Worm (Caenorhabditis elegans) whole organism, L3 larva: ENCODE measurements around the gene ZC204.13.
"Not testable (repeated sequence)": the region's sequence is repeated elsewhere in the genome, so short reads cannot be mapped to it uniquely, and the experiment has no call there.

Source experiments
- ZK546.5 ChIP-seq: sonication (generic microtip); optimal IDR thresholded peaks from 2 replicates; lab custom pipeline; 2017; ENCODE audit warnings: missing biosample characterization, missing genetic modification characterization
- aly-2 ChIP-seq: fragments of 150-350 bp; optimal IDR thresholded peaks from 2 replicates; lab custom pipeline; 2014; ENCODE audit warnings: missing biosample characterization, missing genetic modification characterization
- ama-1 ChIP-seq: fragments of 150-350 bp; optimal IDR thresholded peaks from 2 replicates; lab custom pipeline; 2018
- ceh-28 ChIP-seq: fragments of 150-350 bp; optimal IDR thresholded peaks from 2 replicates; lab custom pipeline; 2014; ENCODE audit warnings: missing biosample characterization, missing genetic modification reagents, missing genetic modification characterization
- ceh-9 ChIP-seq: sonication (generic microtip); optimal IDR thresholded peaks from 2 replicates; lab custom pipeline; 2018; ENCODE audit warnings: missing biosample characterization, missing genetic modification characterization
- egl-5 ChIP-seq: fragments of 150-350 bp; optimal IDR thresholded peaks from 2 replicates; lab custom pipeline; 2017; ENCODE audit warnings: missing biosample characterization, missing genetic modification reagents, missing genetic modification characterization, inconsistent platforms
- elt-1 ChIP-seq: fragments of 150-350 bp; optimal IDR thresholded peaks from 2 replicates; lab custom pipeline; 2014; ENCODE audit warnings: missing biosample characterization, missing genetic modification characterization
- elt-2 ChIP-seq: sonication (generic microtip); optimal IDR thresholded peaks from 2 replicates; lab custom pipeline; 2016; ENCODE audit warnings: missing genetic modification reagents, mild to moderate bottlenecking, missing genetic modification characterization, missing compliant biosample characterization
- elt-3 ChIP-seq, 3 experiments: fragments of 150-350 bp in 1 of 3; sonication (generic microtip) in 2 of 3; optimal IDR thresholded peaks; 2 replicates in 2 of 3; 4 replicates in 1 of 3; lab custom pipeline; 2014 to 2017; ENCODE audit warnings: missing biosample characterization in 3 of 3, missing genetic modification characterization in 3 of 3
- eor-1 ChIP-seq, 2 experiments: fragments of 150-350 bp; optimal IDR thresholded peaks; 2 replicates each; lab custom pipeline; 2014 to 2018; ENCODE audit warnings: missing biosample characterization in 2 of 2, missing genetic modification characterization in 2 of 2
- fkh-2 ChIP-seq: fragments of 150-350 bp; optimal IDR thresholded peaks from 2 replicates; lab custom pipeline; 2014; ENCODE audit warnings: missing biosample characterization, missing genetic modification reagents, missing genetic modification characterization
- hmg-11 ChIP-seq: sonication (generic microtip); optimal IDR thresholded peaks from 2 replicates; lab custom pipeline; 2016; ENCODE audit warnings: missing genetic modification characterization, missing compliant biosample characterization
- jun-1 ChIP-seq: fragments of 150-350 bp; optimal IDR thresholded peaks from 2 replicates; lab custom pipeline; 2014; ENCODE audit warnings: missing biosample characterization, missing genetic modification reagents, missing genetic modification characterization
- lsy-12 ChIP-seq: sonication (generic microtip); optimal IDR thresholded peaks from 2 replicates; lab custom pipeline; 2016; ENCODE audit warnings: mild to moderate bottlenecking, missing genetic modification characterization, missing compliant biosample characterization
- mdl-1 ChIP-seq: fragments of 150-350 bp; optimal IDR thresholded peaks from 2 replicates; lab custom pipeline; 2014; ENCODE audit warnings: missing biosample characterization, missing genetic modification characterization
- nhr-11 ChIP-seq: fragments of 150-350 bp; optimal IDR thresholded peaks from 2 replicates; lab custom pipeline; 2014; ENCODE audit warnings: missing biosample characterization, missing genetic modification characterization
- nhr-25 ChIP-seq: sonication (generic microtip); optimal IDR thresholded peaks from 2 replicates; lab custom pipeline; 2017; ENCODE audit warnings: missing biosample characterization, missing genetic modification characterization
- nhr-28 ChIP-seq: fragments of 150-350 bp; optimal IDR thresholded peaks from 2 replicates; lab custom pipeline; 2014; ENCODE audit warnings: missing biosample characterization, missing genetic modification characterization
- nhr-43 ChIP-seq: sonication (generic microtip); optimal IDR thresholded peaks from 2 replicates; lab custom pipeline; 2016; ENCODE audit warnings: mild to moderate bottlenecking, missing genetic modification characterization, missing compliant biosample characterization; ENCODE audit not compliant: poor library complexity, severe bottlenecking
- nhr-77 ChIP-seq: fragments of 150-350 bp; optimal IDR thresholded peaks from 2 replicates; lab custom pipeline; 2014; ENCODE audit warnings: missing biosample characterization, missing genetic modification characterization
- pha-4 ChIP-seq: fragments of 150-350 bp; optimal IDR thresholded peaks from 2 replicates; lab custom pipeline; 2014; ENCODE audit warnings: missing biosample characterization, missing genetic modification reagents, missing genetic modification characterization
- pqm-1 ChIP-seq: fragments of 150-350 bp; optimal IDR thresholded peaks from 2 replicates; lab custom pipeline; 2017; ENCODE audit warnings: missing biosample characterization, missing genetic modification characterization, inconsistent platforms
- sea-2 ChIP-seq: fragments of 150-350 bp; sonication (generic microtip); optimal IDR thresholded peaks from 4 replicates; lab custom pipeline; 2014; ENCODE audit warnings: missing biosample characterization, missing genetic modification reagents, missing genetic modification characterization
- snpc-4 ChIP-seq: fragments of 150-350 bp; optimal IDR thresholded peaks from 2 replicates; lab custom pipeline; 2014; ENCODE audit warnings: missing biosample characterization, missing genetic modification characterization
- unc-39 ChIP-seq: sonication (generic microtip); optimal IDR thresholded peaks from 4 replicates; lab custom pipeline; 2017; ENCODE audit warnings: missing biosample characterization, missing genetic modification characterization
- unc-62 ChIP-seq: fragments of 150-350 bp; sonication (generic microtip); optimal IDR thresholded peaks from 4 replicates; lab custom pipeline; 2014; ENCODE audit warnings: missing biosample characterization, missing genetic modification reagents, missing genetic modification characterization
- ztf-4 ChIP-seq: fragments of 150-350 bp; optimal IDR thresholded peaks from 2 replicates; lab custom pipeline; 2014; ENCODE audit warnings: missing biosample characterization, missing genetic modification characterization

Gene ZC204.13

ce11 chrII:1636392-1636791, 24.4 kb downstream of the ZC204.13 start, which contains the start of gene srg-20:
Gene srg-20, plus strand, starts transcription at chrII:1636692.
- not testable (repeated sequence) for TF ChIP-seq lsy-12; ZK546.5 (tag; lab: Kevin White, UChicago); nhr-28 (tag; lab: Kevin White, UChicago)

DNA sequence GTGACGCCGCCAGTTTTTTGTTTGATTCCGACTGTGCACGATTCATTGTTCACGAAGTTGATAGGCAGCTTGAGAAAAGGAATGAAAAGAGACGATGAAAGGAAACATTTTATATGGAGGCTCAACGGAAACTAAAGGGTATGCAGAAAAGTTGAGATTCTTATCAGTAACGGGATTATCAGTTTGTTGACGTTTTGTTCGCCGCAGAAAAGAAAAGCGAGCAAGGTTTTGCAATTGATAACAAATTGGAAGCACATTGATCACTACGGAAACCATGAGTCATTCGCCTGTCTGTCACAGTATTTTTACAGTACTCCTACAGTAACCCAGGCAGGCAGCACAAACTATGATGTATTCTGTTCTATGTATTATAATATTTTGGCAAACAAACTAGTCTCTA, 24.8 kb downstream of the ZC204.13 start:
- TF ChIP-seq pqm-1 (tag; lab: Kevin White, UChicago) (peak; percentile 47), elt-2 (peak; percentile 70), aly-2 (no peak)
- TF ChIP-seq, all 47 proteins: peak for 2

DNA sequence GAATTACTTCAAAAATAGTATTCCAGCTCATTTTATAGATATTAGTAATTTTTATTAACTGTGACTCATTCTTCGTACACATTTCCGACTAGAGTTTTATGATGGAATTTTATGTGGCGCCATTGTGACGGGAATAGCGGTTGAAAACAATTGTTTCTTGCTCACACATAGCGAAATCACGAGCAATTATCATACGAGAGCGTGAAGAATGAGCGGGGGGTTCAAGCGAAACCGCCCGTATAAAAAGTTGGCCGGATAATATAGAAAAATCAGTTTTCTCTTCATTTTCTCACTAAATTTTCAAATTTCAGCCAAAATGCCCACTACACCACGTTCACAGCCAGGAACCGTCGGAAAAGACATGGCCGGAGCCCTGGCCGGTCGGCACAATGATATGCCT, 27.3 kb downstream of the ZC204.13 start, which contains the start of gene C08E3.1:
TSS of gene C08E3.1 (plus strand) at position 301 of the 400 bp plus-strand sequence.
- not testable (repeated sequence) for TF ChIP-seq unc-62 (GFP tag; lab: Kevin White, UChicago); ama-1 (lab: Kevin White, UChicago); jun-1 (tag; lab: Kevin White, UChicago)
- TF ChIP-seq, all 47 proteins: peak for 0; not testable (repeated sequence) for 47

DNA sequence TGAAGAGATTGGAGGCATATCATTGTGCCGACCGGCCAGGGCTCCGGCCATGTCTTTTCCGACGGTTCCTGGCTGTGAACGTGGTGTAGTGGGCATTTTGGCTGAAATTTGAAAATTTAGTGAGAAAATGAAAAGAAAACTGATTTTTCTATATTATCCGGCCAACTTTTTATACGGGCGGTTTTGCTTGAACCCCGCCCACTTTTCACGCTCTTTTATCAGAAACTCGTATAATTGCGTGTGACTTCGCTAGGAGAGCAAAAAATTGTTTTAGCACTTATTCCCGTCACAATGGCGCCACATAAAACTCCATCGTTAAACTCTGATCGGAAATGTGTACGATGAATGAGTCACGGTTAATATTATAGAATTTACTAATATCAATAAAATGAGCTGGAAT, 28.6 kb downstream of the ZC204.13 start, which contains the start of gene C08E3.13:
TSS of gene C08E3.13 (minus strand) at position 101 of the 400 bp plus-strand sequence.
- TF ChIP-seq egl-5 (tag; lab: Kevin White, UChicago); elt-3 (tag; optimal IDR thresholded peaks at IDR 0.05; lab: Kevin White, UChicago); unc-39 (tag; lab: Kevin White, UChicago): not testable (repeated sequence)
- TF ChIP-seq, all 47 proteins: peak for 0; not testable (repeated sequence) for 47

ce11 chrII:1627783-1628182, 33.0 kb downstream of the ZC204.13 start, which contains the start of gene C08E3.15:
Gene C08E3.15, minus strand, starts transcription at chrII:1627883.
- TF ChIP-seq egl-5 (tag; lab: Kevin White, UChicago); ceh-9 (tag; lab: Kevin White, UChicago); eor-1 (tag; optimal IDR thresholded peaks at IDR 0.05; lab: Kevin White, UChicago): not testable (repeated sequence)
- TF ChIP-seq, all 47 proteins: peak for 0; not testable (repeated sequence) for 47

DNA sequence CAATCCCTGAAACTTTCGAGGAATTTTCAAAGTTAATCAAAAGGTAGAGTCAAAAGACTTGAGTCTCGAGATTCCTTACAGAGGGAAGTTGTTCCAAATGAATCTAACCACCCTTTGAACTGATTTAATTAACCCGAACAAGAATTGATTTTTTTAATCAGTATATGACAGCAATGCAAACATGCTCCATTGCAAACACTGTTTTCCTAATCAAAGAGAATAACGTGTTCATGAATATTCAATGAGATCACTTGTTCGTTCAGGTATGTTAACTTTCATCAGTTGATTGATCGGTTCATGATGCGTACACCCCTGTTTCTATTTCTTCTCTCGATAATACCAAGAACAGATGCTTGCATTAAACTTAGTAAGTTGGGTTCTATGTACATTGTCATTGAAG, 35.1 kb downstream of the ZC204.13 start, which contains the start of gene C08E3.14:
TSS of gene C08E3.14 (plus strand) at position 301 of the 400 bp plus-strand sequence.
- TF ChIP-seq elt-3 (tag; optimal IDR thresholded peaks at IDR 0.05; lab: Kevin White, UChicago): no peak

DNA sequence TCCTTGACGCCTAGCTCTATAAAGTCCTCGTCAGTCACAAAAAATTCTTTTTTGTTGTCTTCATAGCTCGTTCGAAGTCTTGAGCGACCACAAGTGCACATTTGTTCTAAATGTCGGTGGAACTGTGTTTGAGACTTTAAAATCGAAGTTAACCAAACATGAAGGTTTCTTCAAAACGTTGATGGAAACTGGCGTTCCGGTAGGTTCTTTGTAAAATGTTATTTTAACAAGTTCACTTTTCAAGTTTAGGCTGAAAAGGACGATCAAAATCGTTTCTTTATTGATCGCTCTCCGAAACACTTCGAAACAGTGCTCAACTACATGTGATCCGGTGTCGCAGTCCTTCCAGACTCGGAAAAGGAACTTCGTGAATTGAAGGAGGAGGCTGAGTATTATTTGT, 36.2 kb downstream of the ZC204.13 start, which contains the start of gene fbxa-160:
TSS of gene fbxa-160 (minus strand) at position 101 of the 400 bp plus-strand sequence.
- TF ChIP-seq ama-1 (lab: Kevin White, UChicago) (no peak), jun-1 (tag; lab: Kevin White, UChicago) (no peak), elt-1 (tag; lab: Kevin White, UChicago) (no peak), nhr-25 (tag; lab: Kevin White, UChicago) (no peak), pha-4 (no peak)

- TF ChIP-seq pha-4 (peak; percentile 65), elt-2 (peak; percentile 93), sea-2 (GFP tag; lab: Kevin White, UChicago) (no peak), nhr-77 (no peak), pqm-1 (tag; lab: Kevin White, UChicago) (peak; percentile 84), jun-1 (tag; lab: Kevin White, UChicago) (peak; percentile 67)
Measured at ce11 chrII:1621795-1622194, 39.0 kb downstream of the ZC204.13 start.

DNA sequence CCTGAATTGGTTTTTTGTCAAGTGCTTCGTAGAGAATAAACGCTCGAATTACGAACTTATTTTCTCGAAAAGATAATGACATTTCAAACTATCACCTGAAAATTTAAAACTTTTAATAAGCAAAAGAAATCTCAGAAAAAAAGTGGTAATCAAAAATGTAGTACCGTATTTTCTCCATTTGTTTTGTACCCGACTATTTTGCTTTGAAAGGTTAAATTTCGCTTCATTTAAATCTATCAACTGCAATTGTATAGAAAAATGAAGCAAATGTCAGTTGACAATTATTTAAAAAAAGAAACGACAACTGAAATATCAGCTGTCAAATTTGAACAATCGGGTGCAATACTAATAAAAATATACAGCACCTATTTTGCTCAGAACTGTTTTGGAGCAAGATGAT, 39.6 kb downstream of the ZC204.13 start, which contains the start of gene fbxa-158:
TSS of gene fbxa-158 (minus strand) at position 101 of the 400 bp plus-strand sequence.
- TF ChIP-seq hmg-11 (no peak), ceh-9 (tag; lab: Kevin White, UChicago) (no peak), pqm-1 (tag; lab: Kevin White, UChicago) (no peak), fkh-2 (tag; lab: Kevin White, UChicago) (no peak), ztf-4 (tag; lab: Kevin White, UChicago) (no peak), nhr-43 (tag; lab: Kevin White, UChicago) (no peak), mdl-1 (tag; lab: Kevin White, UChicago) (no peak), nhr-11 (tag; lab: Kevin White, UChicago) (no peak), snpc-4 (tag; lab: Kevin White, UChicago) (no peak), ceh-28 (tag; lab: Kevin White, UChicago) (no peak), nhr-28 (tag; lab: Kevin White, UChicago) (no peak), egl-5 (tag; lab: Kevin White, UChicago) (no peak), aly-2 (no peak)
